Worm (Caenorhabditis elegans): ENCODE measurements around the gene rap-2.

The rap-2 gene

DNA sequence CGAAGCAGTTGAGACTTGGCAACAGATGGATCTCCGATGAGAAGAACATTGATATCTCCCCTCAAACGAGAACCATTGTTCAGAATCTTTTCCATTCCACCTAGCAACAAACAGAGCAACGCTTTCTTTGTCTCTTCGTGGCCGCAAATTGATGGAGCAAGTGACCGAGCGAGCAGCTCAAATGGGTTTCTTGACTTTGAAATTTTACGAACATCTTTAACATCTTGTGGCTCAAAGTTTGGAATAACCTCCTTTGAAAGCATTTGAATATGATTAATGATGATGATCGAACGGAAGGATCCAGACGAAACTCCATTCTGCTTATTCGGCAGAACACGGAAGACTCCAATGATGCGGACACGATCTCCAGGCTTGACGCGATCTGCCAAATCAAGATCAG, 5.5 kb downstream of the rap-2 start:
- TF ChIP-seq eyg-1 (tag; optimal IDR thresholded peaks at IDR 0.05) (no peak), pqm-1 (tag; optimal IDR thresholded peaks at IDR 0.05) (no peak), hlh-6 (tag; optimal IDR thresholded peaks at IDR 0.05) (no peak), ceh-2 (tag; optimal IDR thresholded peaks at IDR 0.05) (no peak), T23F11.4 (GFP tag; optimal IDR thresholded peaks at IDR 0.05) (no peak), hlh-13 (GFP tag; optimal IDR thresholded peaks at IDR 0.05) (no peak), ceh-48 (tag; optimal IDR thresholded peaks at IDR 0.05) (no peak), nhr-232 (tag; optimal IDR thresholded peaks at IDR 0.05) (no peak), ceh-31 (tag; optimal IDR thresholded peaks at IDR 0.05) (no peak), odd-2 (tag; optimal IDR thresholded peaks at IDR 0.05) (no peak), madf-2 (tag; optimal IDR thresholded peaks at IDR 0.05) (no peak), pat-9 (tag; optimal IDR thresholded peaks at IDR 0.05) (no peak), ref-2 (tag; optimal IDR thresholded peaks at IDR 0.05) (no peak), dve-1 (tag; optimal IDR thresholded peaks at IDR 0.05) (no peak), sox-2 (GFP tag; IDR thresholded peaks at IDR 0.05) (no peak), pag-3 (tag; optimal IDR thresholded peaks at IDR 0.05; ENCODE audit: borderline replicate concordance) (no peak), fkh-10 (GFP tag; optimal IDR thresholded peaks at IDR 0.05) (no peak), mec-3 (tag; optimal IDR thresholded peaks at IDR 0.05; ENCODE audit: borderline replicate concordance) (no peak), syd-9 (tag; optimal IDR thresholded peaks at IDR 0.05) (no peak)

- TF ChIP-seq fax-1 (tag; optimal IDR thresholded peaks at IDR 0.05) = no peak
- no peak for TF ChIP-seq fkh-10 (GFP tag; optimal IDR thresholded peaks at IDR 0.05)
Observed at ce11 chrV:15057724-15058123, 6.2 kb downstream of the rap-2 start.

DNA sequence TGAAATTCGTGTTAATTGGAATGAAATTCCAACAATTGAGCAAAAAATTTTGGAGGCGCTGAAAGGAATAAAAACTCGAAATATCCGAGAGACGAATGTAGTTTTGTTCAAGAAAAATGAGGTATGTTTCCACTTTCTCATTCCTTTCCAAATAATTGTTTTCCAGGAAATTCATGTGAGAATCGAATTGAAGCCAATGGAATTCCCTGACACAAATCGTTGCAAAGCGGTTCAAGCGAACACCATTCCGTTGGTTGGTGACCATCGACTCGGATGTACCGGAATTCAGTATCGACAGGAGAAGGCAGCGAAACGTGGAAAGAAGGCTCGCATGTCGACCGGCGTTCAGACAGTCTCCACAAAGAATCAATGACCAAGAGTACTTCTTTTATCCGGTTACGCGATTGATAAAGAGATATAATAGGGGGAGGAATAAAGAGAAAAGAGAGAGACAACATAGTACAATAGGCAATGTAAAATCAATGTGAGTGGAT, 7.5 kb downstream of the rap-2 start:
- TF ChIP-seq mec-3 (tag; optimal IDR thresholded peaks at IDR 0.05; ENCODE audit: borderline replicate concordance) = no peak
- no peak for TF ChIP-seq elt-4 (tag; optimal IDR thresholded peaks at IDR 0.05)
- TF ChIP-seq syd-9 (tag; optimal IDR thresholded peaks at IDR 0.05) = no peak

DNA sequence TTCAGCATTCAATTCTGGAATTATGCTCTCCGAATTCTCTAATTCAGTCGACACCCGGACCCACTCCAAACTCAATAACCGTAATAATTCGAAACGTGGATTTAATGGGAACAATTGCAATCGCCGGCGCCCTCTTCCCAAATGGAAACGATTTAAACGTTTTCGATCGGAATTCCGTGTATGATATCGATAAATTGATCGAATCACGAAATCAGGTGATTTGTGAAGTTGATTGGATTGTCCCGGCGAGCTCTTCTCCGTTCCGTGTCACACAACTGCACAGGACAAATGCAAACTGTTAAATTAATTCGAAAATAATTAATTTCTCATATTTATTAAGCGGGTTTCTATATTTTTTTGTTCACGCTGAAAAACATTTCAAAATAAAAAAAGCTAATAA, 8.0 kb downstream of the rap-2 start, which contains the start of gene C25D7.16:
TSS of gene C25D7.16 (plus strand) at position 301 of the 400 bp plus-strand sequence.
- TF ChIP-seq ahr-1 (tag; optimal IDR thresholded peaks at IDR 0.05) (no peak), F13H6.1 (tag; optimal IDR thresholded peaks at IDR 0.05) (no peak), sdc-2 (tag; optimal IDR thresholded peaks at IDR 0.05) (no peak), tbx-2 (tag; optimal IDR thresholded peaks at IDR 0.05) (no peak), ttx-3 (tag; optimal IDR thresholded peaks at IDR 0.05) (no peak), gmeb-2 (tag; optimal IDR thresholded peaks at IDR 0.05) (no peak), elt-4 (tag; optimal IDR thresholded peaks at IDR 0.05) (no peak), hlh-15 (tag; optimal IDR thresholded peaks at IDR 0.05) (no peak), Y22D7AL.16 (tag; optimal IDR thresholded peaks at IDR 0.05) (no peak), ceh-45 (GFP tag; IDR thresholded peaks at IDR 0.05) (no peak), unc-3 (GFP tag; conservative IDR thresholded peaks at IDR 0.05) (no peak), unc-3 (tag; optimal IDR thresholded peaks at IDR 0.05) (no peak), ama-1 (optimal IDR thresholded peaks at IDR 0.05) (no peak), K09A11.1 (tag; optimal IDR thresholded peaks at IDR 0.05; ENCODE audit: insufficient read depth) (no peak), nhr-11 (tag; optimal IDR thresholded peaks at IDR 0.05) (no peak), madf-2 (tag; optimal IDR thresholded peaks at IDR 0.05) (no peak)

ce11 chrV:15054733-15055132, 9.2 kb downstream of the rap-2 start:
- TF ChIP-seq sox-4 (tag; optimal IDR thresholded peaks at IDR 0.05) (no peak), ceh-2 (tag; optimal IDR thresholded peaks at IDR 0.05) (no peak), fkh-10 (GFP tag; optimal IDR thresholded peaks at IDR 0.05) (no peak), pag-3 (tag; optimal IDR thresholded peaks at IDR 0.05; ENCODE audit: borderline replicate concordance) (no peak), unc-42 (tag; optimal IDR thresholded peaks at IDR 0.05) (no peak), C38D4.7 (GFP tag; optimal IDR thresholded peaks at IDR 0.05) (no peak), ceh-9 (tag; optimal IDR thresholded peaks at IDR 0.05) (no peak), eyg-1 (tag; optimal IDR thresholded peaks at IDR 0.05) (no peak), unc-3 (GFP tag; conservative IDR thresholded peaks at IDR 0.05) (no peak), unc-3 (tag; optimal IDR thresholded peaks at IDR 0.05) (no peak), ceh-6 (GFP tag; optimal IDR thresholded peaks at IDR 0.05) (no peak), pqm-1 (tag; optimal IDR thresholded peaks at IDR 0.05) (no peak)
